Fruit fly (Drosophila melanogaster): ENCODE measurements around the gene CG10237.

DNA sequence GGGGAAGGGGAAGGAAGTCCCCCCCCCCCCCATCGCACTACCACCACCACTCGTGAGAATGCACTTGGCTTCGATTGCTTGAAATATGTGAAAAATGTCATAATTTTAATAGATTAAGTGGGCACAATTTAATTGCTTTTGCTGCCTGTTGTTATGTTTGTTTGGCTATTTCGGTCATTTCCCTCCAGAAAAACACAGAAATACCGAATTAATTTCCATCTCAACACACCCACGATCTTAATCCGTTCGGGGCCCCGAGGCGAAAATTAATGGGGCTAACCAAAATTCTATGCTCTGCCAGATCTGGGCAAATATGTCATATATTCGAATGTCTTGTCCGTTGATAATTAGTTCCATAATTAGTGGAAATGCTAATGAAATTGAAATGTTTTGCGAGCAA is 19.9 kb downstream of the CG10237 start:
- TF ChIP-seq crc (GFP tag; optimal IDR thresholded peaks at IDR 0.05) (no peak), vnd (GFP tag; IDR thresholded peaks at IDR 0.05; ENCODE audit: partially characterized antibody) (no peak), CG17612 (GFP tag; IDR thresholded peaks at IDR 0.05) (no peak), sug (tag; optimal IDR thresholded peaks at IDR 0.05) (no peak), CG6654 (GFP tag; optimal IDR thresholded peaks at IDR 0.05) (no peak), HLH54F (GFP tag; optimal IDR thresholded peaks at IDR 0.05) (no peak), cwo (GFP tag; optimal IDR thresholded peaks at IDR 0.05) (no peak), ken (GFP tag; IDR thresholded peaks at IDR 0.05) (no peak), CG6689 (GFP tag; IDR thresholded peaks at IDR 0.05) (no peak), lov (optimal IDR thresholded peaks at IDR 0.05) (no peak), lov (GFP tag; IDR thresholded peaks at IDR 0.05) (no peak), zen (tag; optimal IDR thresholded peaks at IDR 0.05) (no peak), sim (GFP tag; IDR thresholded peaks at IDR 0.05) (no peak), nmo (GFP tag; optimal IDR thresholded peaks at IDR 0.05) (no peak), MTF-1 (GFP tag; optimal IDR thresholded peaks at IDR 0.05; ENCODE audit: borderline replicate concordance) (no peak)
